Fruit fly (Drosophila melanogaster): ENCODE data around the gene Drsl5.

- no peak for TF ChIP-seq rn (GFP tag; IDR thresholded peaks at IDR 0.05)
- TF ChIP-seq CG17806 (tag; optimal IDR thresholded peaks at IDR 0.05), result no peak
- no peak for TF ChIP-seq D1 (tag; optimal IDR thresholded peaks at IDR 0.05)
- no peak for TF ChIP-seq CG15710 (tag; optimal IDR thresholded peaks at IDR 0.05)
- TF ChIP-seq Pif1A (GFP tag; optimal IDR thresholded peaks at IDR 0.05), result peak; percentile 56
- TF ChIP-seq CG8301 (tag; optimal IDR thresholded peaks at IDR 0.05), result peak; percentile 32
- TF ChIP-seq Snoo (tag; optimal IDR thresholded peaks at IDR 0.05), result no peak
- no peak for TF ChIP-seq EcR (GFP tag; optimal IDR thresholded peaks at IDR 0.05)
- TF ChIP-seq CG4496 (GFP tag; IDR thresholded peaks at IDR 0.05), result peak; percentile 32; the same call in 1 of the 3 replicates
- TF ChIP-seq Ets98B (GFP tag; IDR thresholded peaks at IDR 0.05), result peak; percentile 63
- TF ChIP-seq CG14655 (GFP tag; optimal IDR thresholded peaks at IDR 0.05), result peak; percentile 24
- TF ChIP-seq CG13204 (GFP tag; optimal IDR thresholded peaks at IDR 0.05), result no peak
- TF ChIP-seq CG10348 (GFP tag; IDR thresholded peaks at IDR 0.05), result no peak
- TF ChIP-seq Pif1B (GFP tag; optimal IDR thresholded peaks at IDR 0.05), result no peak
These were observed 16.2 kb upstream of the Drsl5 start for dm6 chr3L:3300345-3300744.

Measured in whole organism, pupa.